Worm (Caenorhabditis elegans) whole organism, midembryonic: Measurements from ENCODE around the gene F47C12.13.

ENCODE experiments used
- T22C8.4 ChIP-seq: fragments of 200-800 bp; sonication (Bioruptor generic); IDR thresholded peaks from 2 replicates; pipeline ENCODE4 v1.3.6; 2022; ENCODE audit warnings: missing genetic modification characterization, missing compliant biosample characterization
- flt-1 ChIP-seq: fragments of 200-800 bp; sonication (Bioruptor generic); IDR thresholded peaks from 2 replicates; pipeline ENCODE4 v1.3.6; 2022; ENCODE audit warnings: missing genetic modification characterization, missing compliant biosample characterization
- klf-2 ChIP-seq: fragments of 200-800 bp; sonication (Bioruptor generic); conservative IDR thresholded peaks from 2 replicates; pipeline ENCODE4 v1.3.6; 2022; ENCODE audit warnings: missing genetic modification reagents, missing genetic modification characterization, missing compliant biosample characterization

DNA sequence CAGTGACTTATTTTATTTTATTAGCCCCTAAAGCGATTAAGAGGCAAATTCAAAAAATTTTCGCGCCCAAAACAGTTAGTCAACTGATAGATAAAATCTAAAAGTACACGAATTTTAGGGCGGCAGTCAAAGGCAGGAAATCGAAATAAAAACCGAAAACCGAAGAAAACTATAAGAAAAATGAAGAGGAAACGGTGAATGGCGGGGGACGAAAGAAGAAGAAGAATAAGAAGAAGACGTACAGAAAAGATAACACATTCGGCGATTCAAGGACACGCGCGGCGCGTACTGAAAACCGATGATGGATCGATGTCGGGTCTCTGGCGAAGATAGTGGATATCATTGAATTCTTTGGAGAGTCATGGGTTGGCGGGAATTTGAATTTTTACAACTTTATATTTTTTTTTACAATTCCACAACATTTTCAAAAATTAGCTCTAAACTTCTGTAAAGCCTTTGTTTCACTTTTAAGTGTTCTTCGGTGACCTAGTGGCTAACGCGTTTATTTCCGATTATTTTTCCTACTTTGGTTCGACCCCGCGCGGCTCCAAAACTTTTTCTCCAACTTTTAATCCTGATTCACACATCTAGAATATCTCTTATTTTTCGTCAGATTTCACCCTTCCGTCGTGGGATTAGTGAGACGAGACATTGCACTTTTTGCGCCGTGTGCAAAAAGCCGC is 36.8 kb upstream of the F47C12.13 start:
- no peak for TF ChIP-seq T22C8.4 (GFP tag; lab: Robert Waterston, UW)
- TF ChIP-seq klf-2 (GFP tag; lab: Robert Waterston, UW): no peak
- TF ChIP-seq flt-1 (GFP tag; lab: Robert Waterston, UW): no peak
